Worm (Caenorhabditis elegans): ENCODE measurements around the gene Y57A10A.29.

- TF ChIP-seq fkh-10 (GFP tag; optimal IDR thresholded peaks at IDR 0.05) (no peak), C08G9.2 (tag; optimal IDR thresholded peaks at IDR 0.05) (no peak), nfya-1 (tag; optimal IDR thresholded peaks at IDR 0.05) (no peak), pqm-1 (tag; optimal IDR thresholded peaks at IDR 0.05) (no peak), F13H6.1 (tag; optimal IDR thresholded peaks at IDR 0.05) (no peak), che-1 (tag; optimal IDR thresholded peaks at IDR 0.05) (no peak), pha-4 (tag; optimal IDR thresholded peaks at IDR 0.05) (no peak), sox-2 (GFP tag; IDR thresholded peaks at IDR 0.05) (no peak), nhr-11 (tag; optimal IDR thresholded peaks at IDR 0.05) (no peak), ceh-31 (tag; optimal IDR thresholded peaks at IDR 0.05) (no peak), ets-4 (tag; optimal IDR thresholded peaks at IDR 0.05) (no peak), tbx-2 (tag; optimal IDR thresholded peaks at IDR 0.05) (no peak)
These were observed 22.3 kb upstream of the Y57A10A.29 start for ce11 chrII:12257095-12257494.

Measured in whole organism, late embryonic.